Worm (Caenorhabditis elegans) whole organism, early embryonic: ENCODE measurements around the gene msp-78.
"Not testable (repeated sequence)": the region's sequence is repeated elsewhere in the genome, so short reads cannot be mapped to it uniquely, and the experiment has no call there.

Experiments used
- B0310.2 ChIP-seq: sonication (generic microtip); optimal IDR thresholded peaks from 2 replicates; lab custom pipeline; 2016; ENCODE audit warnings: mild to moderate bottlenecking, missing genetic modification characterization, missing compliant biosample characterization
- F13C5.2 ChIP-seq: sonication (generic microtip); optimal IDR thresholded peaks from 2 replicates; lab custom pipeline; 2017; ENCODE audit warnings: mild to moderate bottlenecking, missing genetic modification characterization, inconsistent platforms, missing compliant biosample characterization
- aly-1 ChIP-seq: sonication (generic microtip); optimal IDR thresholded peaks from 2 replicates; lab custom pipeline; 2016; ENCODE audit warnings: missing genetic modification characterization, missing compliant biosample characterization
- ama-1 ChIP-seq: fragments of 150-350 bp; optimal IDR thresholded peaks from 2 replicates; lab custom pipeline; 2014
- ceh-13 ChIP-seq: fragments of 200-800 bp; sonication (Bioruptor generic); optimal IDR thresholded peaks from 2 replicates; lab custom pipeline; 2018; ENCODE audit warnings: mild to moderate bottlenecking, missing genetic modification characterization, missing compliant biosample characterization
- ceh-36 ChIP-seq: sonication (generic microtip); optimal IDR thresholded peaks from 2 replicates; lab custom pipeline; 2016; ENCODE audit warnings: missing genetic modification characterization, inconsistent platforms, missing compliant biosample characterization
- ets-7 ChIP-seq: sonication (generic microtip); optimal IDR thresholded peaks from 2 replicates; lab custom pipeline; 2016; ENCODE audit warnings: missing genotype, missing genetic modification characterization, missing compliant biosample characterization
- flt-1 ChIP-seq: fragments of 200-800 bp; sonication (Bioruptor generic); IDR thresholded peaks from 2 replicates; pipeline ENCODE4 v1.3.6; 2022; ENCODE audit warnings: missing genetic modification characterization, missing compliant biosample characterization
- hmbx-1 ChIP-seq: sonication (generic microtip); optimal IDR thresholded peaks from 2 replicates; lab custom pipeline; 2016; ENCODE audit warnings: mild to moderate bottlenecking, missing genetic modification characterization, missing compliant biosample characterization
- hmg-4 ChIP-seq: fragments of 200-800 bp; sonication (Bioruptor generic); optimal IDR thresholded peaks from 2 replicates; lab custom pipeline; 2018; ENCODE audit warnings: mild to moderate bottlenecking, missing genetic modification characterization, missing compliant biosample characterization
- hnd-1 ChIP-seq: sonication (generic microtip); optimal IDR thresholded peaks from 2 replicates; lab custom pipeline; 2016; ENCODE audit warnings: missing genetic modification characterization, missing compliant biosample characterization
- pes-1 ChIP-seq: fragments of 200-800 bp; sonication (Bioruptor generic); IDR thresholded peaks from 2 replicates; pipeline ENCODE4 v1.3.6; 2022; ENCODE audit warnings: missing genetic modification reagents, missing genetic modification characterization, missing compliant biosample characterization
- scrt-1 ChIP-seq: fragments of 200-800 bp; sonication (Bioruptor generic); IDR thresholded peaks from 2 replicates; pipeline ENCODE4 v1.3.6; 2022; ENCODE audit warnings: missing genetic modification characterization, missing compliant biosample characterization
- sea-1 ChIP-seq: fragments of 200-800 bp; sonication (Bioruptor generic); conservative IDR thresholded peaks from 2 replicates; pipeline ENCODE4 v1.3.6; 2022; ENCODE audit warnings: missing genetic modification characterization, missing compliant biosample characterization
- tbx-11 ChIP-seq: fragments of 200-800 bp; sonication (Bioruptor generic); IDR thresholded peaks from 2 replicates; pipeline ENCODE4 v1.3.6; 2022; ENCODE audit warnings: missing genetic modification characterization, missing compliant biosample characterization
- tbx-37 ChIP-seq: fragments of 200-800 bp; sonication (Bioruptor generic); conservative IDR thresholded peaks from 2 replicates; pipeline ENCODE4 v1.3.6; 2022; ENCODE audit warnings: missing genetic modification reagents, missing genetic modification characterization, missing compliant biosample characterization
- tra-4 ChIP-seq: sonication (generic microtip); optimal IDR thresholded peaks from 2 replicates; lab custom pipeline; 2017; ENCODE audit warnings: missing genetic modification characterization, missing compliant biosample characterization

The msp-78 gene

DNA sequence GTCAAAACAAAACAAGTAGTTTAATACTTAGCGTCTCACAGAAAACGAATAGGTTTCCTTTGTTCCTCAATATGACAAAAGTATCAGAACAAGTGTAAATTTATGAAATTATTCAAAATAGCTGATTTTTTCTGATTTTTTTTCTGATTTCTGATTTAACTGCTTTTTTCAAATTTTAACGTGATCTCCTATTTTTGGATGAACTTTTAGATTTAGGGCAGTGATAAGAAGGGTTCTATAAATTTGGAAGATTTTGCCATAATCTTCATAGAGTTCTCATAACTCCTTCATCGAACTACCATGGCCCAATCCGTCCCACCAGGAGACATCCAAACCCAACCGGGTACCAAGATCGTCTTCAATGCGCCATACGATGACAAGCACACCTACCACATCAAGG is at the start of gene msp-78:
msp-78 (plus strand) TSS at position 301 of the 400 bp plus-strand sequence.
- TF ChIP-seq ets-7 (tag; lab: Kevin White, UChicago); ama-1 (lab: Kevin White, UChicago); tbx-11 (GFP tag; lab: Robert Waterston, UW): not testable (repeated sequence)

DNA sequence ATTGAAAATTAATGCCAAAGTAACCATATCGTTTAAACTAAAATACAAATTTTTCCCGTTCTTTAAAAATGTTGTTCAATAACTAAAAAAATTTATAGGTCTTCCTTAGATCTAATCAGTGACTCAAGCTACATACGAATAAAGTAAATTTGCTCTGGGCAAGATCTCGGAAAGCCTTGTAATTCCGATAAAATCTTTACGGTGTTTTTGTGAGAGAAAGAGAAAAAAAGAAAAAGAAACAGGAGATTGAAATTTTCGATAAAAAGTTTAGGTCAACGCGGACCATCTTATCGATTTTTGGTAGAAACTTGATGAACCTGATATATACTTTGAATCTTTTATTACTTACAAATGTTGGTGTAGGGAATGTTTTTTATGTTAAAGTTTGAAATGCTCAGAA is 46.7 kb upstream of the msp-78 start:
- TF ChIP-seq B0310.2 (tag; lab: Kevin White, UChicago), result no peak
- TF ChIP-seq scrt-1 (GFP tag; lab: Robert Waterston, UW), result no peak
- no peak for TF ChIP-seq flt-1 (GFP tag; lab: Robert Waterston, UW)
- TF ChIP-seq pes-1, result no peak
- no peak for TF ChIP-seq ceh-13 (GFP tag; lab: Kevin White, UChicago)

DNA sequence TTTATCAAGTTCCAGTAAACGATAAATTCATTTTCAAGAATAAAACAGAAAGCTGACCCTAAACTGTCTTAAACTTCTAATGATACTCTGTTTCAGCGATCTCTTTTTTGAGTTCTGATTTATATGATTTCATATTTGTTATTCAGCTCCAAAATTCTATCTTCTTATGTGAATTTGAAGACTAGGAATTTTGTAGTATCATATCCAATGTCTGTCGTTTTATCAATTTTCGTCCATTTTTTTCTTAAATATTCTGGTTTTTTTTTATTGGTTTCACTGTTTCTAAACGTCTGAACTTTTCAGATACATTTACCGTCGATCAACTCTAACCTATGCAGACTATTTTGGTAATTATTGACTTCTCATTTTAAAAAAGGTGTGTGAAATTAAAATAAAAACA is 44.9 kb upstream of the msp-78 start, which contains the start of the genes nhr-138 and C28D4.18:
nhr-138 (plus strand) TSS at position 304 of the 400 bp plus-strand sequence.
C28D4.18 (plus strand) TSS at position 333 of the 400 bp plus-strand sequence.
- TF ChIP-seq ama-1 (lab: Kevin White, UChicago) (no peak), tbx-37 (GFP tag; lab: Robert Waterston, UW) (no peak), ceh-13 (GFP tag; lab: Kevin White, UChicago) (no peak), tra-4 (tag; lab: Kevin White, UChicago) (no peak), hmbx-1 (tag; lab: Kevin White, UChicago) (no peak), F13C5.2 (tag; lab: Kevin White, UChicago) (no peak), sea-1 (GFP tag; lab: Robert Waterston, UW) (no peak), hnd-1 (tag; lab: Kevin White, UChicago) (no peak), B0310.2 (tag; lab: Kevin White, UChicago) (no peak), aly-1 (tag; lab: Kevin White, UChicago) (no peak), pes-1 (no peak), scrt-1 (GFP tag; lab: Robert Waterston, UW) (no peak), ceh-36 (no peak), ets-7 (tag; lab: Kevin White, UChicago) (no peak), flt-1 (GFP tag; lab: Robert Waterston, UW) (no peak), tbx-11 (GFP tag; lab: Robert Waterston, UW) (no peak), hmg-4 (no peak)

DNA sequence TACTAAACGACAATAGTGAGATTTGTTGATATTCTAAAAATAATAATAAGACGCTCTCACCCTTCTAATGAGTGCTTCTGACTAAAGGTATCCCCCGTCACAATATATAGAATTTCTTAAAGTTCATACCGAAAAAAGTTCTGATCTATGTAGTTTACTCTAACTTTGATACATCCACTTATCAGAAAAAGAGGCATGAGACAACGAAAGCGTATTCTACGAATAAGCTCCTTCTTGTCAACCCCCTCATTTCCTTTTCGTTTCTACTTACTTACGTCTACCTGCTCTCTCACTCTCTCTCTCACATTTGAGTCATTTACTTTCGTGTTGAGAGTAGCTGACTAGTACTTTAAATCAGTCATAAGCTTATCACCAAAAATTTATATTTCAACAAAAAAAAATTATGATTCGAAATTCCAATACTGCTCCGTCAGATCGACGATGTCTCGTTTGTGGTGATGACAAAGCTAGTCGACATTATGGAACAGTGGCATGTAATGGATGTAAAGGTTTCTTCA is 44.3 kb upstream of the msp-78 start:
- TF ChIP-seq aly-1 (tag; lab: Kevin White, UChicago) (no peak), hnd-1 (tag; lab: Kevin White, UChicago) (no peak), scrt-1 (GFP tag; lab: Robert Waterston, UW) (no peak), ceh-36 (no peak), flt-1 (GFP tag; lab: Robert Waterston, UW) (no peak), hmbx-1 (tag; lab: Kevin White, UChicago) (no peak), tbx-11 (GFP tag; lab: Robert Waterston, UW) (no peak), tra-4 (tag; lab: Kevin White, UChicago) (no peak), ets-7 (tag; lab: Kevin White, UChicago) (no peak), ceh-13 (GFP tag; lab: Kevin White, UChicago) (no peak), B0310.2 (tag; lab: Kevin White, UChicago) (no peak), pes-1 (no peak), hmg-4 (no peak)

DNA sequence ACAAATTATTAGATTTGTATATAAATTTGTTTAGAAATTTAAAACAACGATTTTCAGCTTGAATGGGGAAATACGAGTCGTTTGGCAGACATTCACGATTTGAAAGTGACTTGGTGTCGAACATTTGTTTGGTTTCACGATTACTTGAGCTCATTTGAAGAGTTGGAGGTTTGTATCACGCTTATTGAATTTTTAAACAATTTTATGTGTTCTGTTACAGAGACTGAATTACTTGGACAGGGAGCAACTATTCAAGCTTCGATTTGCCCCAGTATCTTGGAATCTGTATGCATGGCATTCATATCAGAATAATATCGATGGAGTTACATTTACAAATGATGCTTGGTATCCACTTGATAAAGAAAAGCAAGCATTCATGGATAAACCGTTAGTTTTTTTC is 42.6 kb upstream of the msp-78 start:
- TF ChIP-seq hmg-4 (no peak), sea-1 (GFP tag; lab: Robert Waterston, UW) (no peak), F13C5.2 (tag; lab: Kevin White, UChicago) (no peak), tbx-11 (GFP tag; lab: Robert Waterston, UW) (no peak), aly-1 (tag; lab: Kevin White, UChicago) (no peak), ceh-13 (GFP tag; lab: Kevin White, UChicago) (no peak), scrt-1 (GFP tag; lab: Robert Waterston, UW) (no peak), hmbx-1 (tag; lab: Kevin White, UChicago) (no peak), ceh-36 (no peak), hnd-1 (tag; lab: Kevin White, UChicago) (no peak), B0310.2 (tag; lab: Kevin White, UChicago) (no peak), tra-4 (tag; lab: Kevin White, UChicago) (no peak), flt-1 (GFP tag; lab: Robert Waterston, UW) (no peak), pes-1 (no peak), ets-7 (tag; lab: Kevin White, UChicago) (no peak), ama-1 (lab: Kevin White, UChicago) (no peak), tbx-37 (GFP tag; lab: Robert Waterston, UW) (no peak)

DNA sequence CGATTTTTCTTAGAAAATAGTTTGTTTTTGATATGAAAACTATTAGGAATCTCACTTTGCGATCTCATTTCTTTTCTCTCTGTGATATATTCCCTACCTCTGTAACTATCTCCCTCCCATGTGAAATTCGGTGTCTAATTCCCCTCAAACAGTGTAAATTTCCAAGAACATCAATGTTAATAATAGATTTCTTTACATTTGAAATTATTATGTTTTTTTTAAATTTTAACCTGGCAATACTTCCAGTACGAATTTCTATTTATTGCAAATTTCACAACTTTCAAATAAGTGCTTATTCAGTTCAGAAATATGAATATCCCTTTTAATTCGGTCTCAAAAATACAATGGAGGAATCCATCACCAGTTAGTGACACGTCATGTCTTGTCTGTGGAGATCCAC is 41.5 kb upstream of the msp-78 start, which contains the start of gene nhr-100:
nhr-100 (plus strand) TSS at position 301 of the 400 bp plus-strand sequence.
- TF ChIP-seq sea-1 (GFP tag; lab: Robert Waterston, UW) (no peak), ceh-36 (no peak), aly-1 (tag; lab: Kevin White, UChicago) (no peak), ets-7 (tag; lab: Kevin White, UChicago) (no peak), tra-4 (tag; lab: Kevin White, UChicago) (no peak), tbx-37 (GFP tag; lab: Robert Waterston, UW) (no peak), tbx-11 (GFP tag; lab: Robert Waterston, UW) (no peak), hmg-4 (no peak), pes-1 (no peak), scrt-1 (GFP tag; lab: Robert Waterston, UW) (no peak), hmbx-1 (tag; lab: Kevin White, UChicago) (no peak), F13C5.2 (tag; lab: Kevin White, UChicago) (no peak), flt-1 (GFP tag; lab: Robert Waterston, UW) (no peak), ama-1 (lab: Kevin White, UChicago) (no peak), hnd-1 (tag; lab: Kevin White, UChicago) (no peak)

DNA sequence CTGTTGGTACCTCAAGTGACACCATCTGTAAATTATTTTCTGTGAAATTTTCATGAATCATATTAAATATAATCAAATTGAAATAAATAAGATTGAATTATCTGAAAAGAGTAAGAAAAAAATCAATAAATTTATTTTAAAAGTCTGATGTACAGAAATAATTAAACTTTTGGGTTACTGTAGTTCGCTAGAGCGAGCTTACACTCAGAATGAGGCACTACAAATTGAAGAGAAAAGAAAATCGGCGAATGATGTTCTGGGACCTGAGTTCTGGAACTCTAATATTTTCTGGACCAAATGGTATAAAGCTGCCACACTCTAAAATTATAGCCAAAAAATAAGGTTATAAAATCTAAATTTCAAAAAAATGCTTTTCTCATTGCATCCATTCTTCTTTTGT is 35.9 kb upstream of the msp-78 start:
- TF ChIP-seq ets-7 (tag; lab: Kevin White, UChicago) (no peak), sea-1 (GFP tag; lab: Robert Waterston, UW) (no peak), flt-1 (GFP tag; lab: Robert Waterston, UW) (no peak), ama-1 (lab: Kevin White, UChicago) (no peak), hmg-4 (no peak), F13C5.2 (tag; lab: Kevin White, UChicago) (no peak), hnd-1 (tag; lab: Kevin White, UChicago) (no peak), scrt-1 (GFP tag; lab: Robert Waterston, UW) (no peak)
